Worm (Caenorhabditis elegans): Measurements from ENCODE around the gene nhr-76.
A peak's percentile ranks its signal among the peaks of the same experiment; 100 is the strongest.

Gene nhr-76

ce11 chrIV:658497-659177, 31.3 kb downstream of the nhr-76 start:
- TF ChIP-seq Y95B8A.8 (GFP tag; IDR thresholded peaks at IDR 0.05) = no peak
- TF ChIP-seq F22D6.2 (tag; optimal IDR thresholded peaks at IDR 0.05) = no peak
- no peak for TF ChIP-seq madf-8 (GFP tag; conservative IDR thresholded peaks at IDR 0.05)
- no peak for TF ChIP-seq cebp-1 (GFP tag; IDR thresholded peaks at IDR 0.05)
- peak; percentile 54 for TF ChIP-seq cebp-1 (tag; optimal IDR thresholded peaks at IDR 0.05)
- TF ChIP-seq aptf-2 (GFP tag; conservative IDR thresholded peaks at IDR 0.05) = no peak
- no peak for TF ChIP-seq cebp-2 (GFP tag; IDR thresholded peaks at IDR 0.05)
- TF ChIP-seq hmg-20 (GFP tag; IDR thresholded peaks at IDR 0.05) = no peak
- TF ChIP-seq ceh-91 (GFP tag; IDR thresholded peaks at IDR 0.05) = no peak
- no peak for TF ChIP-seq aptf-3 (GFP tag; IDR thresholded peaks at IDR 0.05)
- peak; percentile 63 for TF ChIP-seq repo-1 (tag; optimal IDR thresholded peaks at IDR 0.05)
- TF ChIP-seq ama-1 (optimal IDR thresholded peaks at IDR 0.05) = no peak
- no peak for TF ChIP-seq ama-1 (GFP tag; optimal IDR thresholded peaks at IDR 0.05)
- no peak for TF ChIP-seq dpff-1 (tag; optimal IDR thresholded peaks at IDR 0.05)
- TF ChIP-seq hmg-1.2 (GFP tag; IDR thresholded peaks at IDR 0.05) = 0 out of 2 replicates have a peak, but pooled peaks have one; percentile 16
- no peak for TF ChIP-seq F10E7.11 (tag; optimal IDR thresholded peaks at IDR 0.05)

DNA sequence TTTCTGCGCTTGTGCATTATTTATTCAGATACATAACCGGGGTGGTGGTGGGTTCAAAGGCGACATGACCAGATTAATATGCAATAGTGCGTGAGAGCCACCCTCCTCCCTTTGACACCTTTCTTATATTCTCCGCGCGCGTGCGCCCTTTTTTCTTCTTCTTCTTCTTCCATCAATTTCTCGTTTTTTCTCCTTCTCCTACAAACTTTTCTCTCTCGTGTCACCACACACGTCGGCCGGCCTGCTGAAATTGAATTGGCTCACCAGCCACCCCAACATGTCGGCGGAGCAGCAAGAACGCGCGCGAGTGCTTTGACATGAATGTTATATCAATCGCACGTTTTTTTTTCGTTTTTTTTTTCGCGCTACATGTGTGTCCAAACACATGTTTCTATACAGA, 32.2 kb downstream of the nhr-76 start:
- TF ChIP-seq zfh-2 (GFP tag; conservative IDR thresholded peaks at IDR 0.05) = peak; percentile 65
- TF ChIP-seq B0261.1 (tag; optimal IDR thresholded peaks at IDR 0.05) = no peak
- TF ChIP-seq xnd-1 (tag; optimal IDR thresholded peaks at IDR 0.05) = no peak
- TF ChIP-seq snpc-4 (GFP tag; optimal IDR thresholded peaks at IDR 0.05) = no peak
- TF ChIP-seq snpc-4 (tag; optimal IDR thresholded peaks at IDR 0.05) = no peak
- no peak for TF ChIP-seq Y53F4B.3 (GFP tag; IDR thresholded peaks at IDR 0.05)
- no peak for TF ChIP-seq pha-4 (tag; optimal IDR thresholded peaks at IDR 0.05)

DNA sequence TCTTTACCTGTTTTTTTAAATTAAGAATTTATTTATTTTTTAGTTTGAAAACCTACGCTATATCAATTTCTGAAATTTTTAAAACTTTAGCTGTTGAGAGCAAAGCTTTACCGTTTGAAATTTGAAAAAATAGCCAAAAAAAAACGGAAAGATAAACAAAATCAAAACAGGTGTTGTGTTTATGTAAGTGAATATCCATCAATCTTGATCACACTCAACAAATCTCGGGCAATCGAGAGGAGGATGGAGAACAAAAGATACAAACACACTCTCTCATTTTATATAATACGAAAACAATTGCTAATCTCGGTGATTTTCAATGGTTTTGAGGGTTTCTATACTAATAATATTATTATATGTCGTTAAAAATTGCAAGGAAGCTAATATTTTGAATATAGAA, 34.3 kb downstream of the nhr-76 start:
- TF ChIP-seq bed-2 (GFP tag; IDR thresholded peaks at IDR 0.05) (no peak), K11D2.4 (GFP tag; IDR thresholded peaks at IDR 0.05) (no peak), mel-28 (tag; optimal IDR thresholded peaks at IDR 0.05; ENCODE audit: borderline replicate concordance) (no peak), nfyb-1 (GFP tag; IDR thresholded peaks at IDR 0.05) (no peak), Y53G8AR.9 (GFP tag; conservative IDR thresholded peaks at IDR 0.05) (no peak), tbx-9 (tag; optimal IDR thresholded peaks at IDR 0.05; ENCODE audit: borderline replicate concordance) (no peak), sdz-38 (tag; optimal IDR thresholded peaks at IDR 0.05) (no peak)

- TF ChIP-seq somi-1 (GFP tag; optimal IDR thresholded peaks at IDR 0.05) (peak; percentile 23), lin-40 (tag; optimal IDR thresholded peaks at IDR 0.05) (peak; percentile 6), lin-35 (GFP tag; optimal IDR thresholded peaks at IDR 0.05) (no peak), nhr-27 (tag; optimal IDR thresholded peaks at IDR 0.05) (no peak)
These were observed 36.8 kb downstream of the nhr-76 start for ce11 chrIV:664122-664521.

DNA sequence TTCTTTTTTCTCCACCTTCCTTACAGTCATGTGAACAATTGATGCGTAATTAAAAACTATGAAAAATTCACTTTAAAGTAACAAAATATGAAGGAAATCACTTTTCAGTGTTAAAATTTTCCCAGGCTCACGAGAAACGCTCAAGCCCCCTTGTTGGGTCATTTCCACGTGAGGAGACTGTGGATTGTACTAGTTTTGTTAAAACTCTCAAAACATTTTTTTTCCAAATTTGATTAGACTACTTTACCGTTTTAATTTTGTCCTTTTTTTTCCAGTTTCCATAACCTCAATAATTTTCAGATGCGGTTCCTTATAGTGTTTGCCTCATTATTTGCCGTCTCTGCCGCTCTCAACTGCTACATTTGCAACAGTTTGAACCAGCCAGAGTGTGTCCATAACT, 37.9 kb downstream of the nhr-76 start, which contains the start of gene K11H12.7:
K11H12.7 (plus strand) TSS at position 301 of the 400 bp plus-strand sequence.
- TF ChIP-seq ceh-58 (GFP tag; IDR thresholded peaks at IDR 0.05) = no peak
- TF ChIP-seq F49E8.2 (tag; optimal IDR thresholded peaks at IDR 0.05; ENCODE audit: insufficient read depth) = no peak
- TF ChIP-seq Y95B8A.8 (GFP tag; IDR thresholded peaks at IDR 0.05) = no peak
- TF ChIP-seq snpc-1.3 (tag; optimal IDR thresholded peaks at IDR 0.05; ENCODE audit: insufficient read depth) = no peak
- TF ChIP-seq egl-44 (GFP tag; IDR thresholded peaks at IDR 0.05) = no peak
